Worm (Caenorhabditis elegans): Measurements from ENCODE around the gene spp-28.

DNA sequence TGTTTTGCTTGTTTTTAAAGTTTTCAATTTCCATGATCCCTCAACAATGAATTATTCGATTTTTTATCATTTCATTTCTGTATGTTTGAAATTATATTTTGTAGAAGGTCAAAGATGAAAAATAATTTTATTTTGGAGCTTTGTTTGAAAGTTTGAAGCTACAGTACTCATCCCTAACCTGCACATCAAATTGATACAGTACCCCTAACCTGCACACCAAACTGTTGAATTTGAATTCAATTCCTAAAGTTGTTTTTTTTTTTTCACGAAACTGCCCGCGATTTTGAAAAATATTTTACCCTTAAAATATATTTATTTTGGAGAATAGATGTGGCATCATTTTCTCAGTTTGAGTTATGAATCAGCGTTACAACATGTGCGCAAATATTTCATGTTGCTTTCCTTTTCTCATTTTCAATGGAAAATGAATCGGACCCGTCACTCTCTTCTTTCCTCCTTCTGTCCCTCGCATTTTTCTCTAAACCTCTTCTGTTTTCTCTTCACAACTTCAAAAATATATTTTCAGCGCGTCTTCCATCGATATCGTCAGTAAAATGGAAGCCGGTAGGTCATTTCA lies 15.7 kb upstream of the spp-28 start, which contains the start of gene R74.8:
- TF ChIP-seq ceh-24 (tag; optimal IDR thresholded peaks at IDR 0.05) = no peak
- TF ChIP-seq ttx-3 (tag; optimal IDR thresholded peaks at IDR 0.05) = no peak
- TF ChIP-seq ceh-18 (tag; optimal IDR thresholded peaks at IDR 0.05) = no peak
- no peak for TF ChIP-seq rnt-1 (tag; optimal IDR thresholded peaks at IDR 0.05)
- no peak for TF ChIP-seq ceh-2 (tag; optimal IDR thresholded peaks at IDR 0.05)
- no peak for TF ChIP-seq nhr-11 (tag; optimal IDR thresholded peaks at IDR 0.05)
- no peak for TF ChIP-seq nfya-1 (tag; optimal IDR thresholded peaks at IDR 0.05)
- no peak for TF ChIP-seq K09A11.1 (tag; optimal IDR thresholded peaks at IDR 0.05; ENCODE audit: insufficient read depth)
- no peak for TF ChIP-seq sox-4 (tag; optimal IDR thresholded peaks at IDR 0.05)
- no peak for TF ChIP-seq unc-86 (tag; optimal IDR thresholded peaks at IDR 0.05)
- TF ChIP-seq pqm-1 (tag; optimal IDR thresholded peaks at IDR 0.05) = no peak
